Worm (Caenorhabditis elegans) whole organism, L2 larva: ENCODE results near the gene clec-122.

Experiments used
- C34F6.9 ChIP-seq: fragments of 150-350 bp; optimal IDR thresholded peaks from 2 replicates; lab custom pipeline; 2014; ENCODE audit warnings: missing biosample characterization, missing genetic modification characterization
- F13H6.1 ChIP-seq: sonication (generic microtip); optimal IDR thresholded peaks from 2 replicates; lab custom pipeline; 2016; ENCODE audit warnings: missing genetic modification characterization, missing compliant biosample characterization
- R02D3.7 ChIP-seq: fragments of 150-350 bp; optimal IDR thresholded peaks from 2 replicates; lab custom pipeline; 2014; ENCODE audit warnings: missing biosample characterization, missing genetic modification characterization
- Y55F3AM.14 ChIP-seq: fragments of 200-800 bp; sonication (Bioruptor generic); optimal IDR thresholded peaks from 2 replicates; lab custom pipeline; 2018; ENCODE audit warnings: mild to moderate bottlenecking, missing genetic modification characterization, missing compliant biosample characterization
- ZK546.5 ChIP-seq: sonication (generic microtip); optimal IDR thresholded peaks from 2 replicates; lab custom pipeline; 2017; ENCODE audit warnings: missing biosample characterization, missing genetic modification characterization
- alr-1 ChIP-seq: fragments of 150-350 bp; optimal IDR thresholded peaks from 2 replicates; lab custom pipeline; 2014; ENCODE audit warnings: missing biosample characterization, missing genetic modification characterization
- aly-2 ChIP-seq: fragments of 150-350 bp; optimal IDR thresholded peaks from 2 replicates; lab custom pipeline; 2014; ENCODE audit warnings: missing biosample characterization, missing genetic modification characterization
- blmp-1 ChIP-seq: sonication (generic microtip); optimal IDR thresholded peaks from 2 replicates; lab custom pipeline; 2017; ENCODE audit warnings: missing genetic modification characterization, mild to moderate bottlenecking, missing compliant biosample characterization, antibody characterized with exemption, moderate library complexity; ENCODE audit not compliant: insufficient read depth
- ceh-16 ChIP-seq: fragments of 150-350 bp; optimal IDR thresholded peaks from 2 replicates; lab custom pipeline; 2014; ENCODE audit warnings: missing biosample characterization, missing genetic modification characterization
- ceh-82 ChIP-seq: fragments of 150-350 bp; optimal IDR thresholded peaks from 2 replicates; lab custom pipeline; 2014; ENCODE audit warnings: missing biosample characterization, missing genetic modification characterization
- crh-2 ChIP-seq: sonication (generic microtip); optimal IDR thresholded peaks from 2 replicates; lab custom pipeline; 2017; ENCODE audit warnings: missing biosample characterization, missing genetic modification characterization
- dmd-4 ChIP-seq: sonication (generic microtip); optimal IDR thresholded peaks from 2 replicates; lab custom pipeline; 2017; ENCODE audit warnings: missing biosample characterization, missing genetic modification characterization
- egl-27 ChIP-seq: sonication (generic microtip); optimal IDR thresholded peaks from 3 replicates; lab custom pipeline; 2017; ENCODE audit warnings: missing biosample characterization, missing genetic modification reagents, missing genetic modification characterization
- elt-1 ChIP-seq: fragments of 150-350 bp; optimal IDR thresholded peaks from 2 replicates; lab custom pipeline; 2014; ENCODE audit warnings: missing biosample characterization, missing genetic modification characterization
- fos-1 ChIP-seq: fragments of 150-350 bp; optimal IDR thresholded peaks from 2 replicates; lab custom pipeline; 2014; ENCODE audit warnings: missing biosample characterization, missing genetic modification characterization
- lin-11 ChIP-seq: fragments of 150-350 bp; sonication (generic microtip); optimal IDR thresholded peaks from 2 replicates; lab custom pipeline; 2014; ENCODE audit warnings: missing biosample characterization, missing genetic modification characterization, inconsistent platforms, mixed read lengths
- lin-13 ChIP-seq: fragments of 150-350 bp; optimal IDR thresholded peaks from 2 replicates; lab custom pipeline; 2014; ENCODE audit warnings: missing biosample characterization, missing genetic modification reagents, missing genetic modification characterization
- lin-39 ChIP-seq: fragments of 150-350 bp; optimal IDR thresholded peaks from 2 replicates; lab custom pipeline; 2014; ENCODE audit warnings: missing biosample characterization, missing genetic modification reagents, missing genetic modification characterization
- lsy-2 ChIP-seq, 2 experiments: fragments of 150-350 bp in 1 of 2; sonication (generic microtip) in 1 of 2; optimal IDR thresholded peaks; 2 replicates each; lab custom pipeline; 2014 to 2017; ENCODE audit warnings: missing biosample characterization in 2 of 2, missing genetic modification characterization in 2 of 2
- mbf-1 ChIP-seq: sonication (generic microtip); optimal IDR thresholded peaks from 2 replicates; lab custom pipeline; 2017; ENCODE audit warnings: missing biosample characterization, missing genetic modification characterization
- mdl-1 ChIP-seq, 2 experiments: fragments of 150-350 bp in 1 of 2; sonication (generic microtip) in 1 of 2; optimal IDR thresholded peaks; 2 replicates each; lab custom pipeline; 2017; ENCODE audit warnings: missing biosample characterization in 2 of 2, missing genetic modification characterization in 2 of 2
- nhr-11 ChIP-seq: fragments of 150-350 bp; optimal IDR thresholded peaks from 2 replicates; lab custom pipeline; 2014; ENCODE audit warnings: missing biosample characterization, missing genetic modification characterization
- nhr-129 ChIP-seq: fragments of 150-350 bp; optimal IDR thresholded peaks from 2 replicates; lab custom pipeline; 2014; ENCODE audit warnings: missing biosample characterization, missing genetic modification characterization
- nhr-23 ChIP-seq: fragments of 150-350 bp; optimal IDR thresholded peaks from 2 replicates; lab custom pipeline; 2014; ENCODE audit warnings: missing biosample characterization, missing genetic modification reagents, missing genetic modification characterization
- nhr-237 ChIP-seq: fragments of 150-350 bp; optimal IDR thresholded peaks from 2 replicates; lab custom pipeline; 2014; ENCODE audit warnings: missing biosample characterization, missing genetic modification characterization
- nhr-25 ChIP-seq: fragments of 150-350 bp; sonication (generic microtip); optimal IDR thresholded peaks from 3 replicates; lab custom pipeline; 2014; ENCODE audit warnings: missing biosample characterization, missing genetic modification characterization
- nhr-6 ChIP-seq: fragments of 150-350 bp; optimal IDR thresholded peaks from 2 replicates; lab custom pipeline; 2014; ENCODE audit warnings: missing biosample characterization, missing genetic modification characterization
- nhr-77 ChIP-seq: fragments of 150-350 bp; optimal IDR thresholded peaks from 2 replicates; lab custom pipeline; 2014; ENCODE audit warnings: missing biosample characterization, missing genetic modification characterization
- peb-1 ChIP-seq: fragments of 150-350 bp; optimal IDR thresholded peaks from 2 replicates; lab custom pipeline; 2014; ENCODE audit warnings: missing biosample characterization, missing genetic modification characterization
- sem-4 ChIP-seq: fragments of 150-350 bp; optimal IDR thresholded peaks from 2 replicates; lab custom pipeline; 2014; ENCODE audit warnings: missing biosample characterization, missing genetic modification reagents, missing genetic modification characterization
- skn-1 ChIP-seq: sonication (generic microtip); optimal IDR thresholded peaks from 2 replicates; lab custom pipeline; 2017; ENCODE audit warnings: missing biosample characterization, missing genetic modification characterization
- sma-3 ChIP-seq: sonication (generic microtip); optimal IDR thresholded peaks from 2 replicates; lab custom pipeline; 2016; ENCODE audit warnings: missing genetic modification reagents, missing genetic modification characterization, missing compliant biosample characterization
- sma-9 ChIP-seq, 2 experiments: fragments of 150-350 bp in 1 of 2; sonication (generic microtip) in 1 of 2; optimal IDR thresholded peaks; 2 replicates each; lab custom pipeline; 2014 to 2016; ENCODE audit warnings: missing genetic modification characterization in 2 of 2, mild to moderate bottlenecking in 1 of 2, missing biosample characterization in 1 of 2, missing compliant biosample characterization in 1 of 2, missing genetic modification reagents in 1 of 2, moderate library complexity in 1 of 2
- unc-39 ChIP-seq: fragments of 150-350 bp; optimal IDR thresholded peaks from 2 replicates; lab custom pipeline; 2014; ENCODE audit warnings: missing biosample characterization, missing genetic modification characterization
- unc-55 ChIP-seq: fragments of 150-350 bp; sonication (generic microtip); optimal IDR thresholded peaks from 3 replicates; lab custom pipeline; 2014; ENCODE audit warnings: missing biosample characterization, missing genetic modification reagents, missing genetic modification characterization
- unc-62 ChIP-seq: fragments of 150-350 bp; optimal IDR thresholded peaks from 2 replicates; lab custom pipeline; 2014; ENCODE audit warnings: missing biosample characterization, missing genetic modification reagents, missing genetic modification characterization
- zag-1 ChIP-seq: fragments of 150-350 bp; optimal IDR thresholded peaks from 2 replicates; lab custom pipeline; 2014; ENCODE audit warnings: missing biosample characterization, missing genetic modification characterization
- ztf-1 ChIP-seq: fragments of 200-800 bp; sonication (Bioruptor generic); conservative IDR thresholded peaks from 2 replicates; pipeline ENCODE4 v1.3.6; 2022; ENCODE audit warnings: missing genetic modification characterization, missing compliant biosample characterization
- ztf-11 ChIP-seq: sonication (generic microtip); optimal IDR thresholded peaks from 2 replicates; lab custom pipeline; 2017; ENCODE audit warnings: missing biosample characterization, missing genetic modification characterization
- ztf-4 ChIP-seq: fragments of 150-350 bp; optimal IDR thresholded peaks from 2 replicates; lab custom pipeline; 2014; ENCODE audit warnings: missing biosample characterization, missing genetic modification characterization

The clec-122 gene

ce11 chrII:3105765-3106164 is at the start of gene clec-122:
Gene clec-122 (plus strand): TSS chrII:3106065.
- TF ChIP-seq nhr-11 (no peak), blmp-1 (no peak), ztf-1 (GFP tag; lab: Robert Waterston, UW) (no peak), zag-1 (tag; lab: Kevin White, UChicago) (no peak), lin-11 (tag; lab: Kevin White, UChicago) (no peak), skn-1 (tag; lab: Kevin White, UChicago) (no peak), ztf-4 (tag; lab: Kevin White, UChicago) (no peak), nhr-237 (tag; lab: Kevin White, UChicago) (no peak)

DNA sequence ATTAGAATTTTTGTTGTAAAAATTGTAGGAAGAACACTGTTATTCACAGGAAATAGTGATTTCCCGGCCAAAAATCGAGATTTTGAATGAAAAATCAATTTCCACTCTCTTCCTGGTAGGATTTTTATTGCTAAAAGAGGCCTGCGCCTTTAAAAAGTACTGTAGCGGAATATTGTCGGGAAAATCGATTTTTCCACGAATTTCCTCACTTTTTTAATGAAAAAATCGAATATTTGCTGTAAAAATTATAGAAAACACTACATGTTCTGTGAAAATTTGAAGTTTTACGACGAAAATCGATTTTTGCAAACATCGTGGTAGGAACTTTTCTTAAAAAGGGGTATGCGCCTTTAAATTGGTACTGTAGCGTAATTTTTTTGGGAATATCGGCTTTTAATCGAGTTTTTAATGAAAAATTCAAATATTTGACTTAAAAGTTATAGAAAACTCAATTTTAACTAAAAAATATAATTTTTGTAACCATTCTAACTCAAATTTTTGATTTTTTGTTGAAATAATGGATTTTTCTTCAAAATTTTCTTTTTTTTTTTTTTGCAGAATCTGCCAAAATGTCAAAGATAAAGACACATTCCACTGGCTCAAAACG is 49.5 kb upstream of the clec-122 start, which contains the start of gene lin-8:
lin-8 (plus strand) TSS at position 557 of the 607 bp plus-strand sequence.
- no peak for TF ChIP-seq C34F6.9 (tag; lab: Kevin White, UChicago)
- TF ChIP-seq ztf-1 (GFP tag; lab: Robert Waterston, UW) = no peak
- TF ChIP-seq dmd-4 = no peak
- TF ChIP-seq peb-1 (tag; lab: Kevin White, UChicago) = no peak
- no peak for TF ChIP-seq nhr-129 (tag; lab: Kevin White, UChicago)
- no peak for TF ChIP-seq aly-2 (tag; lab: Kevin White, UChicago)
- no peak for TF ChIP-seq lin-39
- no peak for TF ChIP-seq nhr-25 (tag; lab: Kevin White, UChicago)
- no peak for TF ChIP-seq sma-9 (GFP tag; optimal IDR thresholded peaks at IDR 0.05; lab: Kevin White, UChicago)
- no peak for TF ChIP-seq sma-9 (tag; optimal IDR thresholded peaks at IDR 0.05; lab: Kevin White, UChicago)
- TF ChIP-seq ceh-82 = no peak
- no peak for TF ChIP-seq nhr-77 (tag; lab: Kevin White, UChicago)
- no peak for TF ChIP-seq unc-55 (GFP tag; lab: Kevin White, UChicago)
- no peak for TF ChIP-seq R02D3.7 (tag; lab: Kevin White, UChicago)

DNA sequence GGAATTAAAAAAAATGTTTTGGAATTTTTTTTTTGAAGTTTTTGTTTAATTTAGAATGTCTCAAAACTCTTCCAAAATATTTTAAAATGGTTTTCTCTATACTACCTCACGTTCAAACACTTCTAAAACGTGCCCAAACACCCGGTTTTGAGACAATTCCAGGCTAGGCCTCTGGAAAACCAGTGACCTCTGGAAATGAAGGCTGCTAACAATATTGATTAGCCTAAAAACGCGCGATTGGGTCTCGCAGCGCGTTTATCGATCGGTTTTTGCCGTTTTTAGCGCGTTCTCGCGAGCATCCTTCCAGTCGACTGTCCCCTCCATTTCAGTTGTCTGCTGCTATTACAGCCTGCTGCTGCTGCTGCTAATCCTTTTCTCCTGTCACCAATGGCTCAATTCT is 45.1 kb upstream of the clec-122 start, which contains the start of gene Y25C1A.6:
Y25C1A.6 (plus strand) TSS at position 301 of the 400 bp plus-strand sequence.
- TF ChIP-seq zag-1 (tag; lab: Kevin White, UChicago) (no peak), F13H6.1 (tag; lab: Kevin White, UChicago) (no peak)

DNA sequence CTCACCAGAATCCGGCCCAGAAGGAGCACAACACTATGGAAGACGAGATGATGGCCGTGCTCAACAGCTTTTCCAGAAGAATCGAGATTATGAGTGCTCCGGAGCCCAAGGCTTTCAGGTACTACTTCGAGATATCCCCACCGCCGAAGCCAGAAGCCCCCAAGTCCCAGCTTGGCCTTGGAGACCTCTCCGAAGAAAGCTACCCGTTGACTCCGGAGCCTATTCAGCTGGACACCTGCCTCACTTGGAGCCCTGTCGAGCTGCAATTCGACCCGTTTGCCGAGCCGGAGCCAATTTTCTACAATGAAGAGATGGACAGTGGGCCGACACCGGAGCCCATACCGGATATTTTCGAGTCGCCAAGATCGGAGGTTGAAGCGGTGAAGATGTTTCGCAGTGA is 44.3 kb upstream of the clec-122 start:
- TF ChIP-seq nhr-23 (tag; lab: Kevin White, UChicago) (no peak), fos-1 (tag; lab: Kevin White, UChicago) (no peak), nhr-237 (tag; lab: Kevin White, UChicago) (no peak), F13H6.1 (tag; lab: Kevin White, UChicago) (no peak), elt-1 (tag; lab: Kevin White, UChicago) (no peak), ceh-16 (no peak), nhr-25 (tag; lab: Kevin White, UChicago) (no peak), unc-55 (GFP tag; lab: Kevin White, UChicago) (no peak), R02D3.7 (tag; lab: Kevin White, UChicago) (no peak)
- TF ChIP-seq, all 48 proteins: peak for 0

DNA sequence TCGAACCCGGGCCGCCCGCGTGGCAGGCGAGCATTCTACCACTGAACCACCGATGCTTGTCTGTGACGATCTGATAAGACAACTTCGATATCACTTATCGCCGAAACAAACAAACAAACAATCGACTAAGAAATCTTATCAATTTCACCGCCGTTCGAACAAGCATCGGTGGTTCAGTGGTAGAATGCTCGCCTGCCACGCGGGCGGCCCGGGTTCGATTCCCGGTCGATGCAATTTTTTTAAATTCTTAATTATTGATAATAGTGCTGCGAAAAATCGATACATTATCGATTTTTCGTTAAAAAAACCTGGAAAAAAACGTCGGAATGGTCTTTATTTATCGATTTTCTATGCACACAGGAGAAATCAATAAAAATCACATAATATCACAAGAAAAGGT is 43.6 kb upstream of the clec-122 start:
- TF ChIP-seq sma-9 (GFP tag; optimal IDR thresholded peaks at IDR 0.05; lab: Kevin White, UChicago) (no peak), sma-9 (tag; optimal IDR thresholded peaks at IDR 0.05; lab: Kevin White, UChicago) (no peak), peb-1 (tag; lab: Kevin White, UChicago) (no peak), mbf-1 (no peak), egl-27 (tag; lab: Kevin White, UChicago) (no peak), unc-55 (GFP tag; lab: Kevin White, UChicago) (no peak), nhr-11 (no peak), ZK546.5 (tag; lab: Kevin White, UChicago) (no peak), Y55F3AM.14 (no peak), lsy-2 (tag; optimal IDR thresholded peaks at IDR 0.05; lab: Kevin White, UChicago) (peak in 1 of 2 experiments; percentile 42), mdl-1 (tag; optimal IDR thresholded peaks at IDR 0.05; lab: Kevin White, UChicago) (no peak), nhr-25 (tag; lab: Kevin White, UChicago) (no peak), C34F6.9 (tag; lab: Kevin White, UChicago) (no peak), zag-1 (tag; lab: Kevin White, UChicago) (no peak), sma-3 (GFP tag; lab: Kevin White, UChicago) (peak; percentile 45), blmp-1 (no peak), nhr-237 (tag; lab: Kevin White, UChicago) (no peak), sem-4 (no peak), nhr-6 (tag; lab: Kevin White, UChicago) (no peak), elt-1 (tag; lab: Kevin White, UChicago) (no peak), nhr-23 (tag; lab: Kevin White, UChicago) (no peak), nhr-129 (tag; lab: Kevin White, UChicago) (no peak), F13H6.1 (tag; lab: Kevin White, UChicago) (no peak), ztf-11 (no peak), ztf-1 (GFP tag; lab: Robert Waterston, UW) (no peak), nhr-77 (tag; lab: Kevin White, UChicago) (no peak), skn-1 (tag; lab: Kevin White, UChicago) (no peak), alr-1 (no peak), fos-1 (tag; lab: Kevin White, UChicago) (peak; percentile 8), unc-62 (GFP tag; lab: Kevin White, UChicago) (no peak), lin-13 (GFP tag; lab: Kevin White, UChicago) (no peak), crh-2 (tag; lab: Kevin White, UChicago) (peak; percentile 71), lin-11 (tag; lab: Kevin White, UChicago) (no peak), unc-39 (tag; lab: Kevin White, UChicago) (no peak)
